Worm (Caenorhabditis elegans) whole organism, L1 larva: ENCODE measurements around the gene C45B2.1.

Experiments used
- F16B12.6 ChIP-seq: fragments of 150-350 bp; optimal IDR thresholded peaks from 2 replicates; lab custom pipeline; 2014; ENCODE audit warnings: missing biosample characterization, missing genetic modification characterization
- alr-1 ChIP-seq: fragments of 200-800 bp; sonication (Bioruptor generic); optimal IDR thresholded peaks from 2 replicates; lab custom pipeline; 2018; ENCODE audit warnings: borderline replicate concordance, mild to moderate bottlenecking, missing genetic modification characterization, missing compliant biosample characterization
- ama-1 ChIP-seq: fragments of 150-350 bp; optimal IDR thresholded peaks from 2 replicates; lab custom pipeline; 2014
- blmp-1 ChIP-seq: fragments of 150-350 bp; optimal IDR thresholded peaks from 2 replicates; lab custom pipeline; 2014; ENCODE audit warnings: missing biosample characterization, missing genetic modification characterization
- ceh-63 ChIP-seq: fragments of 200-800 bp; sonication (Bioruptor generic); optimal IDR thresholded peaks from 2 replicates; lab custom pipeline; 2018; ENCODE audit warnings: mild to moderate bottlenecking, missing genetic modification characterization, missing compliant biosample characterization
- ceh-90 ChIP-seq: sonication (generic microtip); optimal IDR thresholded peaks from 2 replicates; lab custom pipeline; 2016; ENCODE audit warnings: missing genetic modification characterization, missing compliant biosample characterization
- dpl-1 ChIP-seq, 3 experiments: fragments of 150-350 bp in 2 of 3; sonication (generic microtip) in 1 of 3; optimal IDR thresholded peaks; 2 replicates each; lab custom pipeline; 2014 to 2017; ENCODE audit warnings: missing biosample characterization in 3 of 3, missing genetic modification characterization in 3 of 3, missing genetic modification reagents in 3 of 3
- efl-3 ChIP-seq: fragments of 200-800 bp; sonication (Bioruptor generic); optimal IDR thresholded peaks from 2 replicates; lab custom pipeline; 2018; ENCODE audit warnings: mild to moderate bottlenecking, missing genetic modification characterization, missing compliant biosample characterization
- egl-27 ChIP-seq, 2 experiments: fragments of 150-350 bp in 1 of 2; sonication (generic microtip); optimal IDR thresholded peaks; 3 replicates each; lab custom pipeline; 2017 to 2018; ENCODE audit warnings: missing biosample characterization in 2 of 2, missing genetic modification characterization in 2 of 2, missing genetic modification reagents in 2 of 2
- elt-2 ChIP-seq: sonication (generic microtip); optimal IDR thresholded peaks from 2 replicates; lab custom pipeline; 2016; ENCODE audit warnings: missing genetic modification characterization, mild to moderate bottlenecking, inconsistent platforms, missing compliant biosample characterization, missing genetic modification reagents
- elt-3 ChIP-seq, 6 experiments: fragments of 150-350 bp in 1 of 6; sonication (generic microtip); optimal IDR thresholded peaks; 2 replicates each; lab custom pipeline; 2017 to 2018; ENCODE audit warnings: missing biosample characterization in 6 of 6, missing genetic modification characterization in 6 of 6, inconsistent platforms in 1 of 6
- fos-1 ChIP-seq: fragments of 150-350 bp; optimal IDR thresholded peaks from 2 replicates; lab custom pipeline; 2014; ENCODE audit warnings: missing biosample characterization, missing genetic modification characterization
- hlh-17 ChIP-seq: fragments of 200-800 bp; sonication (Bioruptor generic); optimal IDR thresholded peaks from 2 replicates; lab custom pipeline; 2018; ENCODE audit warnings: missing genetic modification characterization, mild to moderate bottlenecking, missing compliant biosample characterization, moderate library complexity, borderline replicate concordance
- hlh-4 ChIP-seq: sonication (generic microtip); optimal IDR thresholded peaks from 2 replicates; lab custom pipeline; 2016; ENCODE audit warnings: mild to moderate bottlenecking, missing genetic modification characterization, missing compliant biosample characterization
- hpl-2 ChIP-seq: fragments of 150-350 bp; optimal IDR thresholded peaks from 2 replicates; lab custom pipeline; 2014; ENCODE audit warnings: missing biosample characterization, missing genetic modification reagents, missing genetic modification characterization
- irx-1 ChIP-seq: sonication (generic microtip); optimal IDR thresholded peaks from 2 replicates; lab custom pipeline; 2016; ENCODE audit warnings: missing genetic modification characterization, missing compliant biosample characterization
- lin-13 ChIP-seq: fragments of 150-350 bp; optimal IDR thresholded peaks from 2 replicates; lab custom pipeline; 2014; ENCODE audit warnings: missing biosample characterization, missing genetic modification reagents, missing genetic modification characterization
- lin-14 ChIP-seq: fragments of 200-800 bp; sonication (Bioruptor generic); optimal IDR thresholded peaks from 2 replicates; lab custom pipeline; 2018; ENCODE audit warnings: mild to moderate bottlenecking, missing genetic modification characterization, moderate library complexity, missing compliant biosample characterization
- lir-3 ChIP-seq: sonication (generic microtip); optimal IDR thresholded peaks from 2 replicates; lab custom pipeline; 2016; ENCODE audit warnings: mild to moderate bottlenecking, missing genetic modification characterization, moderate library complexity, missing compliant biosample characterization; ENCODE audit not compliant: poor library complexity
- mab-9 ChIP-seq: fragments of 200-800 bp; sonication (Bioruptor generic); IDR thresholded peaks from 2 replicates; pipeline ENCODE4 v1.3.6; 2022; ENCODE audit warnings: missing genetic modification reagents, missing genetic modification characterization, missing compliant biosample characterization
- mdl-1 ChIP-seq, 2 experiments: fragments of 150-350 bp; optimal IDR thresholded peaks; 2 replicates each; lab custom pipeline; 2014 to 2017; ENCODE audit warnings: missing biosample characterization in 2 of 2, missing genetic modification characterization in 2 of 2, inconsistent platforms in 1 of 2
- mep-1 ChIP-seq: fragments of 150-350 bp; optimal IDR thresholded peaks from 2 replicates; lab custom pipeline; 2014; ENCODE audit warnings: missing biosample characterization, missing genetic modification characterization
- nhr-11 ChIP-seq: fragments of 150-350 bp; optimal IDR thresholded peaks from 2 replicates; lab custom pipeline; 2014; ENCODE audit warnings: missing biosample characterization, missing genetic modification characterization
- nhr-19 ChIP-seq: fragments of 200-800 bp; sonication (Bioruptor generic); conservative IDR thresholded peaks from 2 replicates; pipeline ENCODE4 v1.3.6; 2022; ENCODE audit warnings: missing genetic modification characterization, missing compliant biosample characterization
- nhr-20 ChIP-seq: sonication (generic microtip); optimal IDR thresholded peaks from 2 replicates; lab custom pipeline; 2016; ENCODE audit warnings: mild to moderate bottlenecking, missing genetic modification characterization, missing compliant biosample characterization
- nhr-71 ChIP-seq: sonication (generic microtip); optimal IDR thresholded peaks from 2 replicates; lab custom pipeline; 2016; ENCODE audit warnings: mild to moderate bottlenecking, missing genetic modification characterization, moderate library complexity, missing compliant biosample characterization
- nhr-85 ChIP-seq: sonication (generic microtip); peaks from one replicate; lab custom pipeline; 2016; ENCODE audit warnings: missing genetic modification characterization, inconsistent platforms, missing compliant biosample characterization
- nhr-90 ChIP-seq: sonication (generic microtip); optimal IDR thresholded peaks from 2 replicates; lab custom pipeline; 2016; ENCODE audit warnings: mild to moderate bottlenecking, missing genetic modification characterization, missing compliant biosample characterization; ENCODE audit not compliant: poor library complexity
- pag-3 ChIP-seq: sonication (generic microtip); optimal IDR thresholded peaks from 2 replicates; lab custom pipeline; 2017; ENCODE audit warnings: missing genetic modification characterization, mild to moderate bottlenecking, missing compliant biosample characterization, antibody characterized with exemption, borderline replicate concordance; ENCODE audit not compliant: insufficient read depth
- pax-3 ChIP-seq: fragments of 200-800 bp; sonication (Bioruptor generic); optimal IDR thresholded peaks from 2 replicates; lab custom pipeline; 2018; ENCODE audit warnings: mild to moderate bottlenecking, missing genetic modification characterization, moderate library complexity, missing compliant biosample characterization
- rnt-1 ChIP-seq: sonication (generic microtip); optimal IDR thresholded peaks from 2 replicates; lab custom pipeline; 2016; ENCODE audit warnings: mild to moderate bottlenecking, missing genetic modification characterization, moderate library complexity, missing compliant biosample characterization
- skn-1 ChIP-seq: fragments of 150-350 bp; optimal IDR thresholded peaks from 2 replicates; lab custom pipeline; 2014; ENCODE audit warnings: missing biosample characterization, missing genetic modification characterization
- snu-23 ChIP-seq: sonication (generic microtip); optimal IDR thresholded peaks from 2 replicates; lab custom pipeline; 2016; ENCODE audit warnings: missing genetic modification characterization, missing compliant biosample characterization
- sptf-1 ChIP-seq: fragments of 150-350 bp; optimal IDR thresholded peaks from 2 replicates; lab custom pipeline; 2014; ENCODE audit warnings: missing biosample characterization, missing genetic modification characterization
- sup-37 ChIP-seq: fragments of 200-800 bp; sonication (Bioruptor generic); optimal IDR thresholded peaks from 2 replicates; lab custom pipeline; 2018; ENCODE audit warnings: mild to moderate bottlenecking, missing genetic modification characterization, missing compliant biosample characterization
- swsn-7 ChIP-seq: sonication (generic microtip); optimal IDR thresholded peaks from 2 replicates; lab custom pipeline; 2016; ENCODE audit warnings: missing genetic modification characterization, missing compliant biosample characterization
- tbx-2 ChIP-seq: sonication (generic microtip); optimal IDR thresholded peaks from 2 replicates; lab custom pipeline; 2016; ENCODE audit warnings: missing genetic modification characterization, missing compliant biosample characterization
- tlp-1 ChIP-seq: fragments of 150-350 bp; optimal IDR thresholded peaks from 2 replicates; lab custom pipeline; 2014; ENCODE audit warnings: missing biosample characterization, missing genetic modification characterization
- unc-130 ChIP-seq: fragments of 150-350 bp; optimal IDR thresholded peaks from 2 replicates; lab custom pipeline; 2017; ENCODE audit warnings: missing biosample characterization, missing genetic modification characterization, inconsistent platforms
- unc-30 ChIP-seq: sonication (generic microtip); optimal IDR thresholded peaks from 2 replicates; lab custom pipeline; 2017; ENCODE audit warnings: missing biosample characterization, missing genetic modification characterization
- unc-86 ChIP-seq: sonication (generic microtip); optimal IDR thresholded peaks from 2 replicates; lab custom pipeline; 2016; ENCODE audit warnings: missing genetic modification characterization, missing compliant biosample characterization
- unc-98 ChIP-seq: fragments of 200-800 bp; sonication (Bioruptor generic); IDR thresholded peaks from 2 replicates; pipeline ENCODE4 v1.3.6; 2022; ENCODE audit warnings: missing genetic modification characterization, missing compliant biosample characterization
- xbp-1 ChIP-seq: sonication (generic microtip); optimal IDR thresholded peaks from 2 replicates; lab custom pipeline; 2016; ENCODE audit warnings: missing genetic modification characterization, missing compliant biosample characterization
- ztf-4 ChIP-seq: fragments of 150-350 bp; optimal IDR thresholded peaks from 2 replicates; lab custom pipeline; 2014; ENCODE audit warnings: missing biosample characterization, missing genetic modification characterization

The C45B2.1 gene

DNA sequence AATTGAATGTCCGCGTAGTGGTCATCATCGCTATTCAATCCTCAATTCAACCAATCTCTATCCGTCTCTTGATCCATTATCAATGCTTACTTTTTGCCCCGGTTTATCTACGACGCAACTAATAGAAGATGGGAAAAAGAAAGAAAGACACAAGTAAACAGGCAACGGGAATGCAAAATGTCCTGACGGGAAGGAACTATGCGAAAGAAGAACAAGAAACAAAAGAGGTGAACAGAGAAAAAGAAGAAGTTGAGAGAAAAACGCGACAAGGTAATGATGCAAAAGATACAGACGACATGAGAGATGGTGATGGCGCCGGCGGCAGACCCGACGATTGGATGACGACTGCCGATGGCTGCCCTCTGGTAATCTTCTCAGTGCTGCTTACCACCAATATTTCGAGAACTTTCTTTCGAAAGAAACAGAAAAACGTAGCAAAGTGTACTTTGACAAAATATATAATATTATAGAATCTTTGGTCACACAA lies 43.9 kb upstream of the C45B2.1 start (continued):
- TF ChIP-seq nhr-85 (tag; lab: Kevin White, UChicago) (peak; percentile 94), nhr-71 (tag; lab: Kevin White, UChicago) (peak; percentile 90), dpl-1 (GFP tag; optimal IDR thresholded peaks at IDR 0.05; lab: Kevin White, UChicago) (peak in 1 of 3 experiments; percentile 43), mab-9 (GFP tag; lab: Robert Waterston, UW) (no peak), hlh-17 (GFP tag; lab: Kevin White, UChicago) (no peak), sup-37 (GFP tag; lab: Kevin White, UChicago) (no peak), unc-30 (no peak), skn-1 (peak; percentile 41), tbx-2 (peak; percentile 82), nhr-19 (peak; percentile 72; the same call in 1 of the 2 replicates), pag-3 (peak; percentile 15), ama-1 (lab: Kevin White, UChicago) (no peak), F16B12.6 (tag; lab: Kevin White, UChicago) (no peak), snu-23 (peak; percentile 95), lin-13 (peak; percentile 31), mep-1 (tag; lab: Kevin White, UChicago) (peak; percentile 86), irx-1 (tag; lab: Kevin White, UChicago) (peak; percentile 25), elt-2 (tag; lab: Kevin White, UChicago) (peak; percentile 78), lin-14 (peak; percentile 94)

DNA sequence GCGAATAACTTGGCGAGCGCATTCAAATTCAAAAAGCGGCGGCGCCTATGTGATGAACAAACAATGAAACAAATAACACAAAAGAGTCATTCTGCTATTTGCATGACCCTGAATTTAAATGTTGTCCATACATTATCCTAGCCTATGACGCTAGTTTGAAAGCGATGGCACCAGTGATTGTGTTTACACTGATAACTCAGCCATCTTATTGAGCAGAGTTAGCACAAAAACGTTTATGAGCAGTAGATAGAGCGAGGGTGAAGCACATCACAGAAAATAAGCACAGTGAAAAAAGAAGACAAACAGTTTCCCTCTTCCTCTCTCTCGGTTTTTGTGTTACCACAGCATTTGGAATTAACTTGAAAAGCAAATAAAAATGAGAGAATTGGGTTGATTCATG lies 42.6 kb upstream of the C45B2.1 start:
- TF ChIP-seq pax-3 (tag; lab: Kevin White, UChicago): no peak
- no peak for TF ChIP-seq sptf-1
- no peak for TF ChIP-seq lin-14
- no peak for TF ChIP-seq xbp-1 (tag; lab: Kevin White, UChicago)
- no peak for TF ChIP-seq unc-130 (tag; lab: Kevin White, UChicago)
- no peak for TF ChIP-seq ceh-63 (GFP tag; lab: Kevin White, UChicago)
- no peak for TF ChIP-seq nhr-11 (tag; lab: Kevin White, UChicago)
- no peak for TF ChIP-seq egl-27 (tag; optimal IDR thresholded peaks at IDR 0.05; lab: Kevin White, UChicago)
- TF ChIP-seq swsn-7: no peak
- TF ChIP-seq elt-2 (tag; lab: Kevin White, UChicago): no peak
- no peak for TF ChIP-seq irx-1 (tag; lab: Kevin White, UChicago)
- TF ChIP-seq tlp-1 (tag; lab: Kevin White, UChicago): no peak
- no peak for TF ChIP-seq sup-37 (GFP tag; lab: Kevin White, UChicago)
- TF ChIP-seq, all 84 proteins: peak for 0

DNA sequence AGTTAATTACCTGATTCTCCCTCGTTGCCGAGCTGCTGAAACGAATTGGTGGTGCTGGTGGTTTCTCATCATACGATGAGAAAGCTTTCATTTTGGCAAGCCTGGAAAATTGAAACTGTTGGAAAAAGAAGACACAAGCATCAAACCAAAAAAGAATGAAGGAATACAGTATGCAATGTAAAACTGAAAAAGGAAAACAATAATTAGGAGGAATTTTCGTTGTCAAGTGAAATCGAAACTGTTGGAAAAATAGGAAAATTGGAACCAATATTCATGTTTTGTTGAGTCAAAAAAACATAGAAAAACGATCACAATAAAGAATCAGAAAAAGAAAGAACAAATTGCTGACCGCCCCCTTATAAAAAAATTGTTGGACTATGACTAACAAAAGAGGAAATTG lies 37.4 kb upstream of the C45B2.1 start, which contains the start of gene pak-1:
pak-1 (minus strand) TSS at position 101 of the 400 bp plus-strand sequence.
- TF ChIP-seq swsn-7 (no peak), fos-1 (tag; lab: Kevin White, UChicago) (no peak), sup-37 (GFP tag; lab: Kevin White, UChicago) (no peak), hlh-17 (GFP tag; lab: Kevin White, UChicago) (no peak), ztf-4 (tag; lab: Kevin White, UChicago) (no peak), xbp-1 (tag; lab: Kevin White, UChicago) (no peak), hlh-4 (tag; lab: Kevin White, UChicago) (no peak), nhr-11 (tag; lab: Kevin White, UChicago) (no peak), hpl-2 (GFP tag; lab: Kevin White, UChicago) (no peak), ceh-90 (tag; lab: Kevin White, UChicago) (no peak), ceh-63 (GFP tag; lab: Kevin White, UChicago) (no peak), rnt-1 (tag; lab: Kevin White, UChicago) (no peak), nhr-90 (tag; lab: Kevin White, UChicago) (no peak), dpl-1 (GFP tag; optimal IDR thresholded peaks at IDR 0.05; lab: Kevin White, UChicago) (no peak)

DNA sequence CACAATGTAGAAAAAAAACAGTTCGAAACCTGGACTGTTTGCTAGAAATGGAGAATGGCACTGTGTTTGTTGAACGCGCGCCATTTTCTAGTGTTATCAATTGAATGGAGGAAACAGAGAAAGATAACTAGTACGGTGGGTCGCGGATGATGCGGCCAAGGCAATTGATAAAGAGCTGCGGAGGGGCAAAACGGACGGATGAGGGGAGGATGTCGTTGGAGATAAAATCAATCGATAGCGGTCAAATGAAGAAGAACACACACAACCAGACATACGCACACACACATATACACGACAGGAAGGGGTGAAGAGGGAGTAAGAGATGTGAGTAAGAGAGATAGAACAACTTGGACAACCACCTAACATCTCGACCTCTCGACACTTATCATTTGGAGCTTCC lies 35.8 kb upstream of the C45B2.1 start:
- TF ChIP-seq snu-23 (peak; percentile 16), elt-3 (tag; optimal IDR thresholded peaks at IDR 0.05; lab: Kevin White, UChicago) (peak in 2 of 6 experiments; percentile 41 to 43), xbp-1 (tag; lab: Kevin White, UChicago) (peak; percentile 6), tlp-1 (tag; lab: Kevin White, UChicago) (no peak), alr-1 (tag; lab: Kevin White, UChicago) (no peak), ceh-63 (GFP tag; lab: Kevin White, UChicago) (no peak), unc-130 (tag; lab: Kevin White, UChicago) (peak; percentile 72), blmp-1 (tag; lab: Kevin White, UChicago) (peak; percentile 46), nhr-90 (tag; lab: Kevin White, UChicago) (peak; percentile 25), unc-98 (no peak), efl-3 (no peak), tbx-2 (peak; percentile 5), nhr-20 (tag; lab: Kevin White, UChicago) (peak; percentile 40), lir-3 (tag; lab: Kevin White, UChicago) (no peak), unc-86 (no peak), elt-2 (tag; lab: Kevin White, UChicago) (peak; percentile 22), mdl-1 (tag; optimal IDR thresholded peaks at IDR 0.05; lab: Kevin White, UChicago) (no peak), nhr-11 (tag; lab: Kevin White, UChicago) (no peak), irx-1 (tag; lab: Kevin White, UChicago) (no peak)
